Fruit fly (Drosophila melanogaster): ENCODE data around the gene Cyp4d14.
A peak's percentile ranks its signal among the peaks of the same experiment; 100 is the strongest.

Cyp4d14 gene

DNA sequence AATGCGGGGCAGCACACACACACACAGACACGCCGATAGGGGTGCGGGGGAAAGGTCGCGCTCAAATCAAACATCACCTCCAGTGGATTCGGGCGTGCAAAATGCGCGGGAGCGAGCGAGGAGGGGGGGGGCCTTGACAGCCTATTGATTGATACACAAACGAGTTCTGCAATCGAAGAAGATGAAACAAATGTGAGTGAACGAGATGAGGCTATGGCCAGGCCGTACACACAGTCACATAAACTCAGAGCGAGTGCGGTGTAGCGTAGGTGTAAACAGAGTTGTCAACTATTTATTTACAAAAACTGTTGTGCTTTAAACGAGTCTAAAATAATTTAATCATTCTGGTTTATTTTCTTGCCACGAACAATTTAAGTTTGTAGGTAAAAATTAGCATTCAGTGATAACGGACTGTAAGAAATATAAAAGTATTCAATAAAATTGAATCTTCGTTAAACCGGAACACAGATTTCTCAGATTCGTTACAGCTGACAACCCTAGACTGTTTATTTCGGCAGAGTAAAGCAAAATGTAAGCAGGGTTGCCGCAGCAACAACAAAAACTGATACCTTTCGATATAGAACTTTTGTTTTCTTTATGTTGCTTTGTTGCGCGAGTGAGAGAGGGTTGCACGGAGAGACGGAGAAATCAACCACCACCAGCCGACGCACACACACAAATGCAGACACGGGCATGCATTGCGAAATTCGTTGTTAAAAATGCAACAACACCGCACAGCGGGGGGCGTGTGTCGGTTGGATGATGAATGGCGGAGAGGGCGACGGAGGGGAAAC lies 40.0 kb downstream of the Cyp4d14 start (continued):
- TF ChIP-seq Lpt (GFP tag; optimal IDR thresholded peaks at IDR 0.05), result peak; percentile 71
- peak; percentile 34 to 79 for TF ChIP-seq ss (GFP tag; optimal IDR thresholded peaks at IDR 0.05)
- TF ChIP-seq spab (GFP tag; optimal IDR thresholded peaks at IDR 0.05), result peak; percentile 83
- TF ChIP-seq Blimp-1 (GFP tag; optimal IDR thresholded peaks at IDR 0.05), result peak; percentile 87
- TF ChIP-seq Eip78C (GFP tag), result peak; percentile 96
- peak; percentile 43 for TF ChIP-seq fkh (GFP tag; optimal IDR thresholded peaks at IDR 0.05)
- peak; percentile 84 for TF ChIP-seq Eip75B (GFP tag; optimal IDR thresholded peaks at IDR 0.05)
- TF ChIP-seq CG11902 (GFP tag; optimal IDR thresholded peaks at IDR 0.05), result peak; percentile 81
- TF ChIP-seq eg (GFP tag; IDR thresholded peaks at IDR 0.05), result peak; percentile 69; the same call in 2 of the 3 replicates

DNA sequence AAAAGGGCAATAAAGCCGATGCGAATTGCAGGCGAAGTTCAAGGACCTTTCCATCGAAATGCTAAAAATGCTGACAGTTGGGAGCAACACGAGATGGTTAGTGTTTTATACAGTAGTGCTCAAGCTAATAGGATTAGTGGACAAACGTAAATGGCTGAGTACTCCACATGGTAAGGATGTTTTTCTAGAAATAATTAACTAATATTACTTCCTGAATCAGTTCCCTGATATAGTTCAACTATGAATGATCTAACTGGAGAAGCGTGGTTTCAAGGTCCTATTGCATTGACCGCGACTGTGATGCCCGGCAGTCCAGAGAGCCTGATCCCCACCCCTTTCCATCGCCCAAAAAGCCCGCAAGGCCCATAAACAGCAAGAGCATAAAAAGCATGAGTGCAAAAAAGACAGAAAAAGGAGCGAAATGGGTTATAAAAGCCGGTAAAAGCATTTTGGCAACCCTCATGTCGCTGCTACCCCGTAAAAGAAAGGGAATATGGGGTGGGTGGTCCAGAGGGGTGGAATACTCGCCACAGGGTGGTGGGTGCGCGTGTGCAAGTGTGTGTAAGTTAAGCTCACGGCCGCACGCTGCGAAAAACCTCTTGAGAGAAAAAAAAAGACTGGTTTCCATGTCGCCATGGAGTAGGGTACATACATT lies 40.8 kb downstream of the Cyp4d14 start:
- peak; percentile 83 for TF ChIP-seq Ets96B (tag; optimal IDR thresholded peaks at IDR 0.05)
- peak; percentile 75 for TF ChIP-seq dsx (GFP tag; optimal IDR thresholded peaks at IDR 0.05; ENCODE audit: poor library complexity, severe bottlenecking)
- peak; percentile 38 for TF ChIP-seq CG16779 (tag; optimal IDR thresholded peaks at IDR 0.05)
- peak; percentile 82 for TF ChIP-seq achi (GFP tag; optimal IDR thresholded peaks at IDR 0.05)
- peak; percentile 92 for TF ChIP-seq Sox102F (GFP tag; optimal IDR thresholded peaks at IDR 0.05)
- peak; percentile 56 for TF ChIP-seq fd85E (GFP tag; optimal IDR thresholded peaks at IDR 0.05)
- peak; percentile 88 for TF ChIP-seq CG6854 (GFP tag; optimal IDR thresholded peaks at IDR 0.05)
- peak; percentile 69 for TF ChIP-seq CG9139 (GFP tag; optimal IDR thresholded peaks at IDR 0.05)
- peak; percentile 58 to 77 for TF ChIP-seq salr (GFP tag; optimal IDR thresholded peaks at IDR 0.05)
- peak; percentile 51 for TF ChIP-seq Gug (GFP tag; IDR thresholded peaks at IDR 0.05)
- peak; percentile 67 for TF ChIP-seq CG6276 (GFP tag; optimal IDR thresholded peaks at IDR 0.05)
- TF ChIP-seq Met (GFP tag; optimal IDR thresholded peaks at IDR 0.05), result peak; percentile 94
- TF ChIP-seq CG8319 (GFP tag; optimal IDR thresholded peaks at IDR 0.05), result peak; percentile 77
- TF ChIP-seq CG15336 (GFP tag; IDR thresholded peaks at IDR 0.05), result peak; percentile 83
- TF ChIP-seq CG7368 (GFP tag; optimal IDR thresholded peaks at IDR 0.05), result peak; percentile 74
- TF ChIP-seq cyc (GFP tag; optimal IDR thresholded peaks at IDR 0.05), result peak; percentile 92
- no peak for TF ChIP-seq Hr38 (GFP tag; optimal IDR thresholded peaks at IDR 0.05)
- peak; percentile 72 for TF ChIP-seq eg (GFP tag; IDR thresholded peaks at IDR 0.05)
- TF ChIP-seq fkh (GFP tag; optimal IDR thresholded peaks at IDR 0.05), result no peak
- peak; percentile 91 for TF ChIP-seq lz (GFP tag; optimal IDR thresholded peaks at IDR 0.05)
- peak; percentile 78 for TF ChIP-seq CG3032 (tag; optimal IDR thresholded peaks at IDR 0.05)
- TF ChIP-seq Blimp-1 (GFP tag; optimal IDR thresholded peaks at IDR 0.05), result peak; percentile 69
- peak; percentile 88 for TF ChIP-seq pdm3 (GFP tag; optimal IDR thresholded peaks at IDR 0.05)
- TF ChIP-seq CG3919 (GFP tag; optimal IDR thresholded peaks at IDR 0.05), result peak; percentile 83
- TF ChIP-seq Sox14 (GFP tag; optimal IDR thresholded peaks at IDR 0.05), result peak; percentile 88
- TF ChIP-seq ss (GFP tag; optimal IDR thresholded peaks at IDR 0.05), result peak; percentile 57 to 69
- TF ChIP-seq spab (GFP tag; optimal IDR thresholded peaks at IDR 0.05), result peak; percentile 79
- peak; percentile 33 for TF ChIP-seq dac (GFP tag; optimal IDR thresholded peaks at IDR 0.05)
- TF ChIP-seq topi (GFP tag; optimal IDR thresholded peaks at IDR 0.05), result peak; percentile 92
- TF ChIP-seq CG6163 (GFP tag; IDR thresholded peaks at IDR 0.05), result peak; percentile 88
- TF ChIP-seq net (GFP tag; optimal IDR thresholded peaks at IDR 0.05), result peak; percentile 77
- peak; percentile 73 for TF ChIP-seq CG6808 (GFP tag; optimal IDR thresholded peaks at IDR 0.05)
- peak; percentile 77 for TF ChIP-seq Hr4 (GFP tag; optimal IDR thresholded peaks at IDR 0.05)
- peak; percentile 82 for TF ChIP-seq CG10669 (GFP tag; optimal IDR thresholded peaks at IDR 0.05)
- TF ChIP-seq CG6792 (GFP tag; optimal IDR thresholded peaks at IDR 0.05), result peak; percentile 86
- TF ChIP-seq CG4318 (GFP tag; optimal IDR thresholded peaks at IDR 0.05), result peak; percentile 72
- peak; percentile 93 for TF ChIP-seq esn (GFP tag; optimal IDR thresholded peaks at IDR 0.05)
- TF ChIP-seq vri (GFP tag; optimal IDR thresholded peaks at IDR 0.05), result peak; percentile 88
- TF ChIP-seq Hr39 (GFP tag; optimal IDR thresholded peaks at IDR 0.05), result peak; percentile 92
- TF ChIP-seq Eip78C (GFP tag), result peak; percentile 96
- TF ChIP-seq CG11294 (GFP tag; IDR thresholded peaks at IDR 0.05), result no peak
- TF ChIP-seq CG8119 (GFP tag; IDR thresholded peaks at IDR 0.05), result peak; percentile 80
- TF ChIP-seq svp (GFP tag), result peak; percentile 94
